Fruit fly (Drosophila melanogaster): ENCODE results near the gene CG17776.

The CG17776 gene

DNA sequence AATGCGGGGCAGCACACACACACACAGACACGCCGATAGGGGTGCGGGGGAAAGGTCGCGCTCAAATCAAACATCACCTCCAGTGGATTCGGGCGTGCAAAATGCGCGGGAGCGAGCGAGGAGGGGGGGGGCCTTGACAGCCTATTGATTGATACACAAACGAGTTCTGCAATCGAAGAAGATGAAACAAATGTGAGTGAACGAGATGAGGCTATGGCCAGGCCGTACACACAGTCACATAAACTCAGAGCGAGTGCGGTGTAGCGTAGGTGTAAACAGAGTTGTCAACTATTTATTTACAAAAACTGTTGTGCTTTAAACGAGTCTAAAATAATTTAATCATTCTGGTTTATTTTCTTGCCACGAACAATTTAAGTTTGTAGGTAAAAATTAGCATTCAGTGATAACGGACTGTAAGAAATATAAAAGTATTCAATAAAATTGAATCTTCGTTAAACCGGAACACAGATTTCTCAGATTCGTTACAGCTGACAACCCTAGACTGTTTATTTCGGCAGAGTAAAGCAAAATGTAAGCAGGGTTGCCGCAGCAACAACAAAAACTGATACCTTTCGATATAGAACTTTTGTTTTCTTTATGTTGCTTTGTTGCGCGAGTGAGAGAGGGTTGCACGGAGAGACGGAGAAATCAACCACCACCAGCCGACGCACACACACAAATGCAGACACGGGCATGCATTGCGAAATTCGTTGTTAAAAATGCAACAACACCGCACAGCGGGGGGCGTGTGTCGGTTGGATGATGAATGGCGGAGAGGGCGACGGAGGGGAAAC lies 49.4 kb upstream of the CG17776 start (continued):
- TF ChIP-seq CG43689 (GFP tag; IDR thresholded peaks at IDR 0.05) (no peak), az2 (GFP tag; optimal IDR thresholded peaks at IDR 0.05) (peak; percentile 85), dmrt99B (tag; optimal IDR thresholded peaks at IDR 0.05) (peak; percentile 93), CoRest (tag; optimal IDR thresholded peaks at IDR 0.05) (peak; percentile 94), CG12104 (GFP tag; optimal IDR thresholded peaks at IDR 0.05) (peak; percentile 82), klu (GFP tag; IDR thresholded peaks at IDR 0.05) (peak; percentile 82), cwo (GFP tag; optimal IDR thresholded peaks at IDR 0.05) (peak; percentile 88), ind (GFP tag; optimal IDR thresholded peaks at IDR 0.05) (peak; percentile 85), stwl (tag; optimal IDR thresholded peaks at IDR 0.05) (peak; percentile 53), wdn (GFP tag; IDR thresholded peaks at IDR 0.05) (peak; percentile 60; the same call in 1 of the 2 replicates), pnt (GFP tag; optimal IDR thresholded peaks at IDR 0.05) (peak; percentile 77), ab (GFP tag; optimal IDR thresholded peaks at IDR 0.05) (peak; percentile 14), sens (GFP tag) (peak; percentile 98), E2f1 (GFP tag; IDR thresholded peaks at IDR 0.05) (peak; percentile 82), CG10366 (GFP tag; IDR thresholded peaks at IDR 0.05) (peak; percentile 79), CG3281 (GFP tag; optimal IDR thresholded peaks at IDR 0.05) (peak; percentile 94), jing (GFP tag; optimal IDR thresholded peaks at IDR 0.05) (peak; percentile 73), Ets65A (GFP tag) (peak; percentile 87), CG1233 (GFP tag; optimal IDR thresholded peaks at IDR 0.05) (peak; percentile 91), Doc2 (GFP tag; IDR thresholded peaks at IDR 0.05) (0 out of 2 replicates have a peak, but pooled peaks have one; percentile 26), Antp (GFP tag; optimal IDR thresholded peaks at IDR 0.05) (peak; percentile 78), YL-1 (GFP tag; optimal IDR thresholded peaks at IDR 0.05) (peak; percentile 70), CG6654 (GFP tag; optimal IDR thresholded peaks at IDR 0.05) (peak; percentile 68), pfk (GFP tag; optimal IDR thresholded peaks at IDR 0.05) (peak; percentile 52), prd (optimal IDR thresholded peaks at IDR 0.05) (no peak), prd (GFP tag; IDR thresholded peaks at IDR 0.05) (peak; percentile 91), dpn (GFP tag; optimal IDR thresholded peaks at IDR 0.05) (peak; percentile 87), CG8089 (GFP tag; optimal IDR thresholded peaks at IDR 0.05) (peak; percentile 65), lov (optimal IDR thresholded peaks at IDR 0.05) (no peak), lov (GFP tag; IDR thresholded peaks at IDR 0.05) (0 out of 3 replicates have a peak, but pooled peaks have one; percentile 57), ttk (GFP tag; IDR thresholded peaks at IDR 0.05) (peak; percentile 73), NC2α (GFP tag; optimal IDR thresholded peaks at IDR 0.05) (peak; percentile 63), Bdp1 (GFP tag; optimal IDR thresholded peaks at IDR 0.05) (peak; percentile 67), GATAe (GFP tag; conservative IDR thresholded peaks at IDR 0.05) (no peak), CG13287 (GFP tag; IDR thresholded peaks at IDR 0.05; ENCODE audit: partially characterized antibody) (peak; percentile 14; the same call in 1 of the 2 replicates), Xbp1 (GFP tag; optimal IDR thresholded peaks at IDR 0.05) (peak; percentile 86), CG11695 (GFP tag; IDR thresholded peaks at IDR 0.05) (peak; percentile 92), scrt (GFP tag; optimal IDR thresholded peaks at IDR 0.05) (peak; percentile 85), CG13775 (GFP tag; optimal IDR thresholded peaks at IDR 0.05) (peak; percentile 76), CG10462 (GFP tag; optimal IDR thresholded peaks at IDR 0.05) (peak; percentile 66), CG16813 (GFP tag; IDR thresholded peaks at IDR 0.05; ENCODE audit: partially characterized antibody) (no peak), CG10209 (GFP tag; optimal IDR thresholded peaks at IDR 0.05) (peak; percentile 90), repo (GFP tag; optimal IDR thresholded peaks at IDR 0.05) (peak; percentile 65), Fer2 (tag; optimal IDR thresholded peaks at IDR 0.05) (peak; percentile 83), CG2875 (GFP tag; optimal IDR thresholded peaks at IDR 0.05) (peak; percentile 78), CG13624 (GFP tag; optimal IDR thresholded peaks at IDR 0.05) (peak; percentile 86), sr (GFP tag; IDR thresholded peaks at IDR 0.05) (peak; percentile 69; the same call in 2 of the 3 replicates), HLHmδ (GFP tag; optimal IDR thresholded peaks at IDR 0.05) (peak; percentile 37), CG10543 (GFP tag; optimal IDR thresholded peaks at IDR 0.05) (peak; percentile 96)
